Worm (Caenorhabditis elegans) whole organism, midembryonic: ENCODE measurements around the gene atn-1.

Experiments used
- klf-2 ChIP-seq: fragments of 200-800 bp; sonication (Bioruptor generic); conservative IDR thresholded peaks from 2 replicates; pipeline ENCODE4 v1.3.6; 2022; ENCODE audit warnings: missing genetic modification reagents, missing genetic modification characterization, missing compliant biosample characterization
- med-1 ChIP-seq: sonication (generic microtip); optimal IDR thresholded peaks from 2 replicates; lab custom pipeline; 2017; ENCODE audit warnings: missing genetic modification characterization, mild to moderate bottlenecking, missing compliant biosample characterization, antibody characterized with exemption, missing genetic modification reagents; ENCODE audit not compliant: insufficient read depth

ce11 chrV:12433105-12433504 lies 45.1 kb upstream of the atn-1 start:
- no peak for TF ChIP-seq klf-2
- TF ChIP-seq med-1 (GFP tag; lab: Kevin White, UChicago): no peak
